Fruit fly (Drosophila melanogaster): ENCODE results near the gene Cht7.
A peak's percentile ranks its signal among the peaks of the same experiment; 100 is the strongest.

The Cht7 gene

dm6 chr3L:3106908-3107821, at the start of gene Cht7 (continued):
- peak; percentile 65 for TF ChIP-seq Side (GFP tag; optimal IDR thresholded peaks at IDR 0.05)
- TF ChIP-seq CG7745 (tag; optimal IDR thresholded peaks at IDR 0.05): no peak
- peak; percentile 83 for TF ChIP-seq ara (GFP tag; IDR thresholded peaks at IDR 0.05)
- TF ChIP-seq CG4282 (GFP tag; optimal IDR thresholded peaks at IDR 0.05): no peak
- TF ChIP-seq CG34224 (GFP tag; IDR thresholded peaks at IDR 0.05; ENCODE audit: partially characterized antibody): no peak
- peak; percentile 77 for TF ChIP-seq ind (GFP tag; optimal IDR thresholded peaks at IDR 0.05)
- peak; percentile 40 for TF ChIP-seq CG9876 (GFP tag; optimal IDR thresholded peaks at IDR 0.05)
- peak; percentile 43 for TF ChIP-seq CG13894 (tag; optimal IDR thresholded peaks at IDR 0.05)
- TF ChIP-seq Lpt (GFP tag; optimal IDR thresholded peaks at IDR 0.05): no peak
- TF ChIP-seq CG12236 (GFP tag; optimal IDR thresholded peaks at IDR 0.05): no peak
- TF ChIP-seq CG10959 (GFP tag; IDR thresholded peaks at IDR 0.05): peak; percentile 63
- no peak for TF ChIP-seq CG1832 (GFP tag; optimal IDR thresholded peaks at IDR 0.05)
- TF ChIP-seq CG4820 (GFP tag; optimal IDR thresholded peaks at IDR 0.05): peak; percentile 69
- TF ChIP-seq CG12071 (GFP tag; optimal IDR thresholded peaks at IDR 0.05): peak; percentile 71
- TF ChIP-seq crp (GFP tag; optimal IDR thresholded peaks at IDR 0.05): peak in 1 of 2 experiments; percentile 45
- no peak for TF ChIP-seq nerfin-2 (GFP tag; IDR thresholded peaks at IDR 0.05; ENCODE audit: partially characterized antibody)
- peak; percentile 22 for TF ChIP-seq shn (GFP tag; optimal IDR thresholded peaks at IDR 0.05)
- no peak for TF ChIP-seq BEAF-32 (GFP tag; optimal IDR thresholded peaks at IDR 0.05)
- TF ChIP-seq BtbVII (GFP tag; optimal IDR thresholded peaks at IDR 0.05): peak; percentile 76
- TF ChIP-seq CG5180 (GFP tag; optimal IDR thresholded peaks at IDR 0.05): peak; percentile 80
- TF ChIP-seq pfk (GFP tag; optimal IDR thresholded peaks at IDR 0.05): no peak
- peak; percentile 73 for TF ChIP-seq CG14710 (tag; optimal IDR thresholded peaks at IDR 0.05)
- peak; percentile 78 for TF ChIP-seq nau (GFP tag; optimal IDR thresholded peaks at IDR 0.05)
- peak; percentile 72 for TF ChIP-seq Dip3 (GFP tag; optimal IDR thresholded peaks at IDR 0.05)
- TF ChIP-seq mirr (GFP tag; optimal IDR thresholded peaks at IDR 0.05): no peak
- TF ChIP-seq GATAe (GFP tag; conservative IDR thresholded peaks at IDR 0.05): no peak
- TF ChIP-seq Fer3 (tag; optimal IDR thresholded peaks at IDR 0.05): peak; percentile 52
- peak; percentile 27 for TF ChIP-seq disco-r (GFP tag; optimal IDR thresholded peaks at IDR 0.05)
- no peak for TF ChIP-seq Tbp (GFP tag; optimal IDR thresholded peaks at IDR 0.05)
- peak; percentile 96 for TF ChIP-seq Med (GFP tag)
- no peak for TF ChIP-seq CG14965 (GFP tag; optimal IDR thresholded peaks at IDR 0.05; ENCODE audit: borderline replicate concordance)
- peak; percentile 81 for TF ChIP-seq Awh (GFP tag; IDR thresholded peaks at IDR 0.05)
- peak; percentile 84 for TF ChIP-seq Abd-B (GFP tag; optimal IDR thresholded peaks at IDR 0.05)
- TF ChIP-seq salm (tag; optimal IDR thresholded peaks at IDR 0.05): peak; percentile 84
- peak; percentile 83 for TF ChIP-seq run (tag; optimal IDR thresholded peaks at IDR 0.05)
- no peak for TF ChIP-seq grn (GFP tag; optimal IDR thresholded peaks at IDR 0.05)
- TF ChIP-seq Gug (GFP tag; IDR thresholded peaks at IDR 0.05): peak; percentile 66; the same call in 3 of the 4 replicates
- peak; percentile 39 for TF ChIP-seq CG7987 (GFP tag; optimal IDR thresholded peaks at IDR 0.05)
- TF ChIP-seq hkb (optimal IDR thresholded peaks at IDR 0.05): no peak
- peak; percentile 91 for TF ChIP-seq hkb (GFP tag; IDR thresholded peaks at IDR 0.05)
- TF ChIP-seq CG7963 (GFP tag; IDR thresholded peaks at IDR 0.05; ENCODE audit: partially characterized antibody): no peak
- TF ChIP-seq HmgZ (tag; optimal IDR thresholded peaks at IDR 0.05): peak; percentile 91
- TF ChIP-seq fd64A (GFP tag; optimal IDR thresholded peaks at IDR 0.05): peak; percentile 41
- TF ChIP-seq pum (GFP tag; optimal IDR thresholded peaks at IDR 0.05): peak; percentile 46
- peak; percentile 7 for TF ChIP-seq CG17912 (GFP tag; optimal IDR thresholded peaks at IDR 0.05)
- no peak for TF ChIP-seq MESR4 (GFP tag; optimal IDR thresholded peaks at IDR 0.05)
- peak; percentile 67 for TF ChIP-seq CG10462 (GFP tag; optimal IDR thresholded peaks at IDR 0.05)
- TF ChIP-seq Elba2 (GFP tag; optimal IDR thresholded peaks at IDR 0.05): no peak

Data from whole organism, embryonic.